Worm (Caenorhabditis elegans) whole organism, L2 larva: ENCODE data around the gene C33B4.5.

Experiments used
- C34F6.9 ChIP-seq: fragments of 150-350 bp; optimal IDR thresholded peaks from 2 replicates; lab custom pipeline; 2014; ENCODE audit warnings: missing biosample characterization, missing genetic modification characterization
- R02D3.7 ChIP-seq: fragments of 150-350 bp; optimal IDR thresholded peaks from 2 replicates; lab custom pipeline; 2014; ENCODE audit warnings: missing biosample characterization, missing genetic modification characterization
- Y55F3AM.14 ChIP-seq: fragments of 200-800 bp; sonication (Bioruptor generic); optimal IDR thresholded peaks from 2 replicates; lab custom pipeline; 2018; ENCODE audit warnings: mild to moderate bottlenecking, missing genetic modification characterization, missing compliant biosample characterization
- ZK546.5 ChIP-seq: sonication (generic microtip); optimal IDR thresholded peaks from 2 replicates; lab custom pipeline; 2017; ENCODE audit warnings: missing biosample characterization, missing genetic modification characterization
- alr-1 ChIP-seq: fragments of 150-350 bp; optimal IDR thresholded peaks from 2 replicates; lab custom pipeline; 2014; ENCODE audit warnings: missing biosample characterization, missing genetic modification characterization
- ama-1 ChIP-seq: fragments of 150-350 bp; optimal IDR thresholded peaks from 2 replicates; lab custom pipeline; 2018; ENCODE audit warnings: inconsistent platforms
- blmp-1 ChIP-seq: sonication (generic microtip); optimal IDR thresholded peaks from 2 replicates; lab custom pipeline; 2017; ENCODE audit warnings: missing genetic modification characterization, mild to moderate bottlenecking, missing compliant biosample characterization, antibody characterized with exemption, moderate library complexity; ENCODE audit not compliant: insufficient read depth
- ceh-16 ChIP-seq: fragments of 150-350 bp; optimal IDR thresholded peaks from 2 replicates; lab custom pipeline; 2014; ENCODE audit warnings: missing biosample characterization, missing genetic modification characterization
- ceh-82 ChIP-seq: fragments of 150-350 bp; optimal IDR thresholded peaks from 2 replicates; lab custom pipeline; 2014; ENCODE audit warnings: missing biosample characterization, missing genetic modification characterization
- crh-2 ChIP-seq: sonication (generic microtip); optimal IDR thresholded peaks from 2 replicates; lab custom pipeline; 2017; ENCODE audit warnings: missing biosample characterization, missing genetic modification characterization
- dmd-4 ChIP-seq: sonication (generic microtip); optimal IDR thresholded peaks from 2 replicates; lab custom pipeline; 2017; ENCODE audit warnings: missing biosample characterization, missing genetic modification characterization
- egl-27 ChIP-seq: sonication (generic microtip); optimal IDR thresholded peaks from 3 replicates; lab custom pipeline; 2017; ENCODE audit warnings: missing biosample characterization, missing genetic modification reagents, missing genetic modification characterization
- elt-1 ChIP-seq: fragments of 150-350 bp; optimal IDR thresholded peaks from 2 replicates; lab custom pipeline; 2014; ENCODE audit warnings: missing biosample characterization, missing genetic modification characterization
- elt-3 ChIP-seq: sonication (generic microtip); optimal IDR thresholded peaks from 2 replicates; lab custom pipeline; 2017; ENCODE audit warnings: missing biosample characterization, missing genetic modification characterization
- fos-1 ChIP-seq: fragments of 150-350 bp; optimal IDR thresholded peaks from 2 replicates; lab custom pipeline; 2014; ENCODE audit warnings: missing biosample characterization, missing genetic modification characterization
- gmeb-1 ChIP-seq: fragments of 150-350 bp; optimal IDR thresholded peaks from 2 replicates; lab custom pipeline; 2014; ENCODE audit warnings: missing biosample characterization, missing genetic modification characterization
- lin-11 ChIP-seq: fragments of 150-350 bp; sonication (generic microtip); optimal IDR thresholded peaks from 2 replicates; lab custom pipeline; 2014; ENCODE audit warnings: missing biosample characterization, missing genetic modification characterization, inconsistent platforms, mixed read lengths
- lin-13 ChIP-seq: fragments of 150-350 bp; optimal IDR thresholded peaks from 2 replicates; lab custom pipeline; 2014; ENCODE audit warnings: missing biosample characterization, missing genetic modification reagents, missing genetic modification characterization
- lin-39 ChIP-seq: fragments of 150-350 bp; optimal IDR thresholded peaks from 2 replicates; lab custom pipeline; 2014; ENCODE audit warnings: missing biosample characterization, missing genetic modification reagents, missing genetic modification characterization
- lsy-2 ChIP-seq, 2 experiments: fragments of 150-350 bp in 1 of 2; sonication (generic microtip) in 1 of 2; optimal IDR thresholded peaks; 2 replicates each; lab custom pipeline; 2014 to 2017; ENCODE audit warnings: missing biosample characterization in 2 of 2, missing genetic modification characterization in 2 of 2
- mab-5 ChIP-seq: fragments of 150-350 bp; optimal IDR thresholded peaks from 2 replicates; lab custom pipeline; 2014; ENCODE audit warnings: missing biosample characterization, missing genetic modification characterization
- mbf-1 ChIP-seq: sonication (generic microtip); optimal IDR thresholded peaks from 2 replicates; lab custom pipeline; 2017; ENCODE audit warnings: missing biosample characterization, missing genetic modification characterization
- mdl-1 ChIP-seq, 2 experiments: fragments of 150-350 bp in 1 of 2; sonication (generic microtip) in 1 of 2; optimal IDR thresholded peaks; 2 replicates each; lab custom pipeline; 2017; ENCODE audit warnings: missing biosample characterization in 2 of 2, missing genetic modification characterization in 2 of 2
- nhr-10 ChIP-seq: sonication (generic microtip); optimal IDR thresholded peaks from 2 replicates; lab custom pipeline; 2017; ENCODE audit warnings: missing biosample characterization, missing genetic modification characterization
- nhr-11 ChIP-seq: fragments of 150-350 bp; optimal IDR thresholded peaks from 2 replicates; lab custom pipeline; 2014; ENCODE audit warnings: missing biosample characterization, missing genetic modification characterization
- nhr-12 ChIP-seq: fragments of 150-350 bp; optimal IDR thresholded peaks from 2 replicates; lab custom pipeline; 2014; ENCODE audit warnings: missing biosample characterization, missing genetic modification characterization
- nhr-129 ChIP-seq: fragments of 150-350 bp; optimal IDR thresholded peaks from 2 replicates; lab custom pipeline; 2014; ENCODE audit warnings: missing biosample characterization, missing genetic modification characterization
- nhr-21 ChIP-seq: fragments of 150-350 bp; optimal IDR thresholded peaks from 2 replicates; lab custom pipeline; 2014; ENCODE audit warnings: missing biosample characterization, missing genetic modification characterization
- nhr-23 ChIP-seq: fragments of 150-350 bp; optimal IDR thresholded peaks from 2 replicates; lab custom pipeline; 2014; ENCODE audit warnings: missing biosample characterization, missing genetic modification reagents, missing genetic modification characterization
- nhr-237 ChIP-seq: fragments of 150-350 bp; optimal IDR thresholded peaks from 2 replicates; lab custom pipeline; 2014; ENCODE audit warnings: missing biosample characterization, missing genetic modification characterization
- nhr-25 ChIP-seq: fragments of 150-350 bp; sonication (generic microtip); optimal IDR thresholded peaks from 3 replicates; lab custom pipeline; 2014; ENCODE audit warnings: missing biosample characterization, missing genetic modification characterization
- nhr-6 ChIP-seq: fragments of 150-350 bp; optimal IDR thresholded peaks from 2 replicates; lab custom pipeline; 2014; ENCODE audit warnings: missing biosample characterization, missing genetic modification characterization
- sem-4 ChIP-seq: fragments of 150-350 bp; optimal IDR thresholded peaks from 2 replicates; lab custom pipeline; 2014; ENCODE audit warnings: missing biosample characterization, missing genetic modification reagents, missing genetic modification characterization
- skn-1 ChIP-seq: sonication (generic microtip); optimal IDR thresholded peaks from 2 replicates; lab custom pipeline; 2017; ENCODE audit warnings: missing biosample characterization, missing genetic modification characterization
- sma-9 ChIP-seq, 2 experiments: fragments of 150-350 bp in 1 of 2; sonication (generic microtip) in 1 of 2; optimal IDR thresholded peaks; 2 replicates each; lab custom pipeline; 2014 to 2016; ENCODE audit warnings: missing genetic modification characterization in 2 of 2, mild to moderate bottlenecking in 1 of 2, missing biosample characterization in 1 of 2, missing compliant biosample characterization in 1 of 2, missing genetic modification reagents in 1 of 2, moderate library complexity in 1 of 2
- snpc-4 ChIP-seq: fragments of 150-350 bp; optimal IDR thresholded peaks from 2 replicates; lab custom pipeline; 2014; ENCODE audit warnings: missing biosample characterization, missing genetic modification characterization
- unc-39 ChIP-seq: fragments of 150-350 bp; optimal IDR thresholded peaks from 2 replicates; lab custom pipeline; 2014; ENCODE audit warnings: missing biosample characterization, missing genetic modification characterization
- unc-55 ChIP-seq: fragments of 150-350 bp; sonication (generic microtip); optimal IDR thresholded peaks from 3 replicates; lab custom pipeline; 2014; ENCODE audit warnings: missing biosample characterization, missing genetic modification reagents, missing genetic modification characterization
- unc-62 ChIP-seq: fragments of 150-350 bp; optimal IDR thresholded peaks from 2 replicates; lab custom pipeline; 2014; ENCODE audit warnings: missing biosample characterization, missing genetic modification reagents, missing genetic modification characterization
- zag-1 ChIP-seq: fragments of 150-350 bp; optimal IDR thresholded peaks from 2 replicates; lab custom pipeline; 2014; ENCODE audit warnings: missing biosample characterization, missing genetic modification characterization
- ztf-1 ChIP-seq: fragments of 200-800 bp; sonication (Bioruptor generic); conservative IDR thresholded peaks from 2 replicates; pipeline ENCODE4 v1.3.6; 2022; ENCODE audit warnings: missing genetic modification characterization, missing compliant biosample characterization
- ztf-4 ChIP-seq: fragments of 150-350 bp; optimal IDR thresholded peaks from 2 replicates; lab custom pipeline; 2014; ENCODE audit warnings: missing biosample characterization, missing genetic modification characterization

The C33B4.5 gene

DNA sequence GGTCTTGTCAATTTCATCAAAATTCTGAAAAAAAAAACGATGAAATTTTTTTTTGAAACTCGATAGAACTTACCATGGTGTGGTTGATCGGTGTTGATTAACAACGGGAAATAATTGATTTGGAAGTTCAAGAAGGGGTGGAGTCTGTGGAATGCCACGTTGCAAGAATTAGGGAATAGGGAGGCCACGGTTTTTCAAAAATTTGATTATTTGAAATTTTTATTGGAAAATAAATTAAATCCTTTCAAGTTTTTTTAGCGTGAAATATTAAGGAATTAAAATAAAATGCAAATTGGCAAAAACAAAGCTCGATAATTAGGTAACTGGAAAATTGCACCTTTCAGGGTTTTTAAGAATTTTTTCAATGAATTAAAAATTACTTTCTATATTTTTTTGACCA is 43.6 kb upstream of the C33B4.5 start, which contains the start of gene rmd-3:
Gene rmd-3, minus strand, starts transcription at position 101 of the 400 bp plus-strand sequence.
- TF ChIP-seq alr-1 (tag; lab: Kevin White, UChicago) (no peak), unc-39 (tag; lab: Kevin White, UChicago) (no peak), lsy-2 (tag; optimal IDR thresholded peaks at IDR 0.05; lab: Kevin White, UChicago) (no peak), nhr-25 (tag; lab: Kevin White, UChicago) (no peak), ceh-16 (tag; lab: Kevin White, UChicago) (no peak), ztf-1 (GFP tag; lab: Robert Waterston, UW) (no peak), Y55F3AM.14 (GFP tag; lab: Kevin White, UChicago) (no peak), fos-1 (tag; lab: Kevin White, UChicago) (no peak), sma-9 (GFP tag; optimal IDR thresholded peaks at IDR 0.05; lab: Kevin White, UChicago) (no peak), sma-9 (tag; optimal IDR thresholded peaks at IDR 0.05; lab: Kevin White, UChicago) (no peak)

DNA sequence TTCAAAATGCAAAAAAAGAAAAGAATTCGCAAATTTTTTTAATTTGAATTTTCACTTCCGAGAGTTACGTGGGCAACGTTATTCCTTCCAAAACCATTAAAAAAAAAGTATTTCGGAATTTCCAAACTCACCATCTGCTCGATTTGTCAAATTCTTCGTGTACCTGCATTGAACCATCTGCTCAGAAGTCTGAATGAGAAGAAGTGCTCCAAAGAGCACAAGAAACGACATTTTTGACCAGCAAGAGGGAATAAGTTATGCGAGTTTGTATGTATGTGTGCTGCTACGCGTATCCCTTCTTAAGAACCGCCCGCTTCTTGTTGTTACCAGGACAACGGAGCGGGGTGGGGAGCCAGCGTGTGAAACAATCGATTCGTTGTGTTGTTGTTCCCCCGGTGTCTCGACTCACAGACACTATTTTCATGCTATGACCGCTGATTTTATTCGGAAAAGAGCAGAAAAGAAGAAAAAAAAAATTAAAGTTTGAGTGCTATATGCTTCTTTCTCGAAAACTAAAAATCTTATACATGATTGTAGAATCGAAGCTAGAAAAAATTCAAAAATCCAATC is 39.7 kb upstream of the C33B4.5 start, which contains the start of gene lgc-20:
Gene lgc-20, minus strand, starts transcription at position 311 of the 570 bp plus-strand sequence.
- no peak for TF ChIP-seq lin-39
- no peak for TF ChIP-seq ztf-4 (tag; lab: Kevin White, UChicago)
- no peak for TF ChIP-seq ceh-82 (tag; lab: Kevin White, UChicago)
- no peak for TF ChIP-seq elt-1 (tag; lab: Kevin White, UChicago)
- TF ChIP-seq crh-2 (tag; lab: Kevin White, UChicago): no peak
- no peak for TF ChIP-seq zag-1 (tag; lab: Kevin White, UChicago)
- no peak for TF ChIP-seq nhr-21
- no peak for TF ChIP-seq sma-9 (GFP tag; optimal IDR thresholded peaks at IDR 0.05; lab: Kevin White, UChicago)
- TF ChIP-seq sma-9 (tag; optimal IDR thresholded peaks at IDR 0.05; lab: Kevin White, UChicago): no peak
- TF ChIP-seq nhr-6 (tag; lab: Kevin White, UChicago): no peak
- TF ChIP-seq unc-55: no peak
- TF ChIP-seq nhr-11: no peak
- TF ChIP-seq mab-5: no peak
- no peak for TF ChIP-seq nhr-10 (tag; lab: Kevin White, UChicago)
- TF ChIP-seq ztf-1 (GFP tag; lab: Robert Waterston, UW): no peak
- no peak for TF ChIP-seq nhr-237
- no peak for TF ChIP-seq mdl-1 (tag; optimal IDR thresholded peaks at IDR 0.05; lab: Kevin White, UChicago)

DNA sequence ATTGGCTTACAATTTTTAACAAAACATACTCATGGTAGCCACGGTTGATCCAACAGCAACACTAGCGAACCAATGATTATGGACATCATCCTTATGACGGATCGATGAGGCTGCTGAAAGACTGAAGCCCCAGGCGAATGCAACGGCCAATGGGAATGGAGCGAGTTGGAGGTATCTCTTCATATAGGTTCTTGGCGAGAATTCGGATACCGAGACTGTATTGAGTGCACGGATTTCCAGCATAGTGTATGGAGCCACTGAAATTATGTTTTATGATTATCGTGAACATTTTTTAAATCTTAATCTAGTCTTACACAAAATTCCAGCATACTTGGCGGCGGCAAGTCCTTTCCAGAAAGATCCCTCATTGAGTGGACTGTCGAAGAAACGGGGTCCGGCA is 38.6 kb upstream of the C33B4.5 start:
- TF ChIP-seq lin-13 (GFP tag; lab: Kevin White, UChicago): no peak
- TF ChIP-seq unc-55: no peak
- TF ChIP-seq dmd-4 (tag; lab: Kevin White, UChicago): no peak
- no peak for TF ChIP-seq blmp-1 (tag; lab: Kevin White, UChicago)
- TF ChIP-seq, all 48 proteins: peak for 0

DNA sequence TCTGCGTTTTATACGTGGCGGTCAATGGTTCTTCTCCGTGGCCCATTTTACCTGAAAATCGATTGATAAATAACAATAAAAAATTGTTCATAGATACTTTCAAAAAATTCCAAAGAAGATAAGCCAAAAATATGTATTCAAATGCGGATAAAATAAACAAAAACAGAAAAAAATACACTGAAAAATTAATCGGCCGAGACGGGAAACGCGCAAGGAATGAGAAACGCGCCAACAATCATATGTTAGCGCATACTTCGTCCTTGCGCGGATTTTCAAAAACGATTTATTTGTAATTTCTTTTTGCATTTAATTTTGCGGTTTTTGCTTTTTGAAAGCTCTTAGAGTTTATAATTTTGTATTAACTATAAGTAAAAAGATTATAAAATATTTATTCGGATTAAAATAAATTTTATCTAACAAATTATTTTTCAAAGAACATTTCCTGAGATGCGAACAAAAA is 37.5 kb upstream of the C33B4.5 start, which contains the start of gene nduf-11:
Gene nduf-11, minus strand, starts transcription at position 51 of the 460 bp plus-strand sequence.
- TF ChIP-seq mdl-1 (tag; optimal IDR thresholded peaks at IDR 0.05; lab: Kevin White, UChicago) (peak in 1 of 2 experiments; percentile 7), nhr-12 (no peak), fos-1 (tag; lab: Kevin White, UChicago) (peak; percentile 59), lsy-2 (tag; optimal IDR thresholded peaks at IDR 0.05; lab: Kevin White, UChicago) (peak; percentile 88 to 94), snpc-4 (peak; percentile 71), unc-55 (peak; percentile 95), zag-1 (tag; lab: Kevin White, UChicago) (peak; percentile 5), sma-9 (GFP tag; optimal IDR thresholded peaks at IDR 0.05; lab: Kevin White, UChicago) (peak; percentile 91), sma-9 (tag; optimal IDR thresholded peaks at IDR 0.05; lab: Kevin White, UChicago) (no peak), gmeb-1 (tag; lab: Kevin White, UChicago) (peak; percentile 99), unc-62 (GFP tag; lab: Kevin White, UChicago) (no peak), nhr-25 (tag; lab: Kevin White, UChicago) (peak; percentile 92), nhr-11 (no peak), lin-13 (GFP tag; lab: Kevin White, UChicago) (peak; percentile 85), mab-5 (peak; percentile 72), nhr-237 (peak; percentile 55), nhr-23 (tag; lab: Kevin White, UChicago) (no peak), ama-1 (lab: Kevin White, UChicago) (peak; percentile 65), elt-3 (tag; lab: Kevin White, UChicago) (no peak), ceh-82 (tag; lab: Kevin White, UChicago) (peak; percentile 13), crh-2 (tag; lab: Kevin White, UChicago) (peak; percentile 89), C34F6.9 (tag; lab: Kevin White, UChicago) (peak; percentile 90), mbf-1 (tag; lab: Kevin White, UChicago) (no peak), ztf-4 (tag; lab: Kevin White, UChicago) (peak; percentile 65), blmp-1 (tag; lab: Kevin White, UChicago) (no peak), nhr-10 (tag; lab: Kevin White, UChicago) (peak; percentile 58), skn-1 (tag; lab: Kevin White, UChicago) (peak; percentile 33), lin-11 (tag; lab: Kevin White, UChicago) (peak; percentile 67), nhr-21 (peak; percentile 75), unc-39 (tag; lab: Kevin White, UChicago) (no peak), alr-1 (tag; lab: Kevin White, UChicago) (no peak), ceh-16 (tag; lab: Kevin White, UChicago) (no peak), egl-27 (tag; lab: Kevin White, UChicago) (peak; percentile 4), sem-4 (peak; percentile 77), lin-39 (no peak), ZK546.5 (tag; lab: Kevin White, UChicago) (peak; percentile 10), nhr-129 (tag; lab: Kevin White, UChicago) (peak; percentile 69), R02D3.7 (tag; lab: Kevin White, UChicago) (peak; percentile 57)
